Fruit fly (Drosophila melanogaster) whole organism, embryonic: Measurements from ENCODE around the gene Pcyt1.

Experiments used
- Bgb ChIP-seq: fragments of 200-800 bp; sonication (Bioruptor generic); IDR thresholded peaks from 2 replicates; pipeline ENCODE4 v1.3.6; 2022; ENCODE audit warnings: missing biosample characterization, missing genetic modification characterization; ENCODE audit not compliant: partially characterized antibody
- C15 ChIP-seq: fragments of 200-800 bp; sonication (Bioruptor generic); IDR thresholded peaks from 3 replicates; pipeline ENCODE4 v1.3.6; 2022; ENCODE audit warnings: missing biosample characterization, missing genetic modification characterization
- CG10321 ChIP-seq: fragments of 200-800 bp; sonication (Bioruptor generic); IDR thresholded peaks from 2 replicates; pipeline ENCODE4 v1.3.6; 2022; ENCODE audit warnings: missing biosample characterization, missing genetic modification characterization
- CG13287 ChIP-seq: fragments of 200-800 bp; sonication (Bioruptor generic); IDR thresholded peaks from 2 replicates; pipeline ENCODE4 v1.3.6; 2022; ENCODE audit warnings: missing biosample characterization, missing genetic modification characterization; ENCODE audit not compliant: partially characterized antibody
- CG15269 ChIP-seq: fragments of 200-800 bp; sonication (Bioruptor generic); optimal IDR thresholded peaks from 2 replicates; lab custom pipeline; 2018; ENCODE audit warnings: missing biosample characterization, mild to moderate bottlenecking, missing genetic modification characterization, moderate library complexity
- CG1603 ChIP-seq: fragments of 200-800 bp; sonication (Bioruptor generic); optimal IDR thresholded peaks from 2 replicates; lab custom pipeline; 2019; ENCODE audit warnings: missing biosample characterization, mild to moderate bottlenecking, missing genetic modification characterization, moderate library complexity
- CG1647 ChIP-seq: fragments of 200-800 bp; sonication (Bioruptor generic); optimal IDR thresholded peaks from 3 replicates; lab custom pipeline; 2016; ENCODE audit warnings: missing biosample characterization, missing genetic modification characterization
- CG17912 ChIP-seq: fragments of 200-800 bp; sonication (Bioruptor generic); optimal IDR thresholded peaks from 2 replicates; lab custom pipeline; 2018; ENCODE audit warnings: missing biosample characterization, mild to moderate bottlenecking, missing genetic modification characterization
- CG18476 ChIP-seq: fragments of 200-800 bp; sonication (Bioruptor generic); optimal IDR thresholded peaks from 2 replicates; lab custom pipeline; 2016; ENCODE audit warnings: missing biosample characterization, mild to moderate bottlenecking, missing genetic modification characterization
- CG18599 ChIP-seq: fragments of 200-800 bp; sonication (Bioruptor generic); optimal IDR thresholded peaks from 3 replicates; lab custom pipeline; 2017; ENCODE audit warnings: missing biosample characterization, missing genetic modification characterization, mild to moderate bottlenecking, moderate library complexity, missing genetic modification reagents
- CG30403 ChIP-seq: fragments of 200-800 bp; sonication (Bioruptor generic); optimal IDR thresholded peaks from 3 replicates; lab custom pipeline; 2016; ENCODE audit warnings: missing biosample characterization, missing genetic modification characterization
- CG30431 ChIP-seq: fragments of 200-800 bp; sonication (Bioruptor generic); optimal IDR thresholded peaks from 2 replicates; lab custom pipeline; 2017; ENCODE audit warnings: missing biosample characterization, missing genetic modification characterization
- CG4360 ChIP-seq: fragments of 200-800 bp; sonication (Bioruptor generic); IDR thresholded peaks from 2 replicates; pipeline ENCODE4 v1.3.6; 2022; ENCODE audit warnings: missing biosample characterization, missing genetic modification characterization
- CG4404 ChIP-seq: fragments of 200-800 bp; sonication (Bioruptor generic); IDR thresholded peaks from 2 replicates; pipeline ENCODE4 v1.3.6; 2022; ENCODE audit warnings: missing biosample characterization, missing genetic modification characterization
- CG7928 ChIP-seq: fragments of 200-800 bp; sonication (Bioruptor generic); optimal IDR thresholded peaks from 2 replicates; lab custom pipeline; 2017; ENCODE audit warnings: missing biosample characterization, mild to moderate bottlenecking, missing genetic modification characterization
- CG9215 ChIP-seq: fragments of 200-800 bp; sonication (Bioruptor generic); IDR thresholded peaks from 2 replicates; pipeline ENCODE4 v1.3.6; 2022; ENCODE audit warnings: missing biosample characterization, missing genetic modification characterization
- CG9932 ChIP-seq: fragments of 200-800 bp; sonication (Bioruptor generic); IDR thresholded peaks from 2 replicates; pipeline ENCODE4 v1.3.6; 2022; ENCODE audit warnings: missing biosample characterization, missing genetic modification characterization
- Dref ChIP-seq: fragments of 200-800 bp; sonication (Bioruptor generic); IDR thresholded peaks from 2 replicates; pipeline ENCODE4 v1.3.6; 2022; ENCODE audit warnings: missing biosample characterization, missing genetic modification characterization
- Hr39 ChIP-seq: fragments of >200 bp; optimal IDR thresholded peaks from 2 replicates; lab custom pipeline; 2017
- Hr51 ChIP-seq, 2 experiments: fragments of 200-800 bp; sonication (Bioruptor generic); optimal IDR thresholded peaks; 2 replicates in 1 of 2; 3 replicates in 1 of 2; lab custom pipeline; 2016 to 2018; ENCODE audit warnings: missing biosample characterization in 2 of 2, missing genetic modification characterization in 2 of 2, mild to moderate bottlenecking in 1 of 2, moderate library complexity in 1 of 2
- cas ChIP-seq: fragments of 200-800 bp; sonication (Bioruptor generic); IDR thresholded peaks from 2 replicates; pipeline ENCODE4 v1.3.6; 2022; ENCODE audit warnings: missing biosample characterization, missing genetic modification characterization
- chinmo ChIP-seq: fragments of 200-800 bp; sonication (Bioruptor generic); IDR thresholded peaks from 4 replicates; pipeline ENCODE4 v1.3.6; 2022; ENCODE audit warnings: missing biosample characterization, missing genetic modification characterization; ENCODE audit not compliant: partially characterized antibody
- chm ChIP-seq: fragments of 200-800 bp; sonication (Bioruptor generic); IDR thresholded peaks from 2 replicates; pipeline ENCODE4 v1.3.6; 2022; ENCODE audit warnings: missing biosample characterization, missing genetic modification characterization
- ci ChIP-seq: fragments of 200-800 bp; sonication (Bioruptor generic); IDR thresholded peaks from 3 replicates; pipeline ENCODE4 v1.3.6; 2022; ENCODE audit warnings: missing biosample characterization, missing genetic modification characterization
- croc ChIP-seq: fragments of 200-800 bp; sonication (Bioruptor generic); conservative IDR thresholded peaks from 3 replicates; pipeline ENCODE4 v1.3.6; 2022; ENCODE audit warnings: missing biosample characterization, missing genetic modification characterization
- dmrt11E ChIP-seq: fragments of 200-800 bp; sonication (Bioruptor generic); optimal IDR thresholded peaks from 3 replicates; lab custom pipeline; 2018; ENCODE audit warnings: missing biosample characterization, mild to moderate bottlenecking, missing genetic modification characterization, moderate library complexity
- dysf ChIP-seq: fragments of 200-800 bp; sonication (Bioruptor generic); IDR thresholded peaks from 3 replicates; pipeline ENCODE4 v1.3.6; 2022; ENCODE audit warnings: missing biosample characterization, missing genetic modification characterization
- ftz-f1 ChIP-seq: fragments of 200-800 bp; sonication (Bioruptor generic); optimal IDR thresholded peaks from 2 replicates; lab custom pipeline; 2016; ENCODE audit warnings: missing biosample characterization, missing genetic modification characterization
- gce ChIP-seq: fragments of 200-800 bp; sonication (Bioruptor generic); IDR thresholded peaks from 3 replicates; pipeline ENCODE4 v1.3.6; 2022; ENCODE audit warnings: missing biosample characterization, missing genetic modification characterization
- gfzf ChIP-seq: fragments of 200-800 bp; sonication (Bioruptor generic); optimal IDR thresholded peaks from 2 replicates; lab custom pipeline; 2016; ENCODE audit warnings: missing biosample characterization, mild to moderate bottlenecking, missing genetic modification characterization, moderate library complexity
- grn ChIP-seq: fragments of 200-800 bp; sonication (Bioruptor generic); optimal IDR thresholded peaks from 3 replicates; lab custom pipeline; 2017; ENCODE audit warnings: missing biosample characterization, missing genetic modification characterization
- gsb-n ChIP-seq: fragments of 200-800 bp; sonication (Bioruptor generic); optimal IDR thresholded peaks from 3 replicates; lab custom pipeline; 2018; ENCODE audit warnings: missing biosample characterization, mild to moderate bottlenecking, missing genetic modification characterization
- hb ChIP-seq: fragments of 200-800 bp; sonication (Bioruptor generic); IDR thresholded peaks from 3 replicates; pipeline ENCODE4 v1.3.6; 2022; ENCODE audit warnings: missing biosample characterization, missing genetic modification characterization; ENCODE audit not compliant: partially characterized antibody
- lab ChIP-seq: fragments of 200-800 bp; sonication (Bioruptor generic); optimal IDR thresholded peaks from 3 replicates; lab custom pipeline; 2017; ENCODE audit warnings: missing biosample characterization, missing genetic modification characterization, mild to moderate bottlenecking, moderate library complexity, missing genetic modification reagents
- lbe ChIP-seq: fragments of 200-800 bp; sonication (Bioruptor generic); optimal IDR thresholded peaks from 2 replicates; lab custom pipeline; 2016; ENCODE audit warnings: missing biosample characterization, mild to moderate bottlenecking, missing genetic modification characterization
- lilli ChIP-seq: fragments of 200-800 bp; sonication (Bioruptor generic); optimal IDR thresholded peaks from 3 replicates; lab custom pipeline; 2016; ENCODE audit warnings: missing biosample characterization, missing genetic modification characterization
- lola ChIP-seq, 3 experiments: fragments of >200 bp in 2 of 3; fragments of 200-800 bp in 1 of 3; sonication (Bioruptor generic) in 1 of 3; optimal IDR thresholded peaks; 2 replicates each; lab custom pipeline; 2017 to 2019; ENCODE audit warnings: missing biosample characterization in 3 of 3, missing genetic modification characterization in 3 of 3, mild to moderate bottlenecking in 1 of 3, moderate library complexity in 1 of 3
- lov ChIP-seq, 2 experiments: fragments of 200-800 bp in 1 of 2; fragments of >200 bp in 1 of 2; sonication (Bioruptor generic) in 1 of 2; IDR thresholded peaks in 1 of 2; optimal IDR thresholded peaks in 1 of 2; 2 replicates in 1 of 2; 3 replicates in 1 of 2; pipeline versions ENCODE4 v1.3.6 to Lab custom; 2017 to 2022; ENCODE audit warnings: missing biosample characterization in 1 of 2, missing genetic modification characterization in 1 of 2
- nau ChIP-seq: fragments of 200-800 bp; sonication (Bioruptor generic); optimal IDR thresholded peaks from 3 replicates; lab custom pipeline; 2017; ENCODE audit warnings: missing biosample characterization, mild to moderate bottlenecking, missing genetic modification characterization, missing genetic modification reagents
- onecut ChIP-seq: fragments of 200-800 bp; sonication (Bioruptor generic); IDR thresholded peaks from 2 replicates; pipeline ENCODE4 v1.3.6; 2022; ENCODE audit warnings: missing biosample characterization, missing genetic modification characterization
- pan ChIP-seq, 4 experiments: fragments of >200 bp in 3 of 4; fragments of 200-800 bp in 1 of 4; sonication (Bioruptor generic) in 1 of 4; optimal IDR thresholded peaks in 3 of 4; IDR thresholded peaks in 1 of 4; 2 replicates each; pipeline versions ENCODE4 v1.3.6 to Lab custom; 2017 to 2022; ENCODE audit warnings: missing biosample characterization in 2 of 4, missing genetic modification characterization in 2 of 4, mixed read lengths in 1 of 4
- salm ChIP-seq: fragments of 200-800 bp; sonication (Bioruptor generic); optimal IDR thresholded peaks from 2 replicates; lab custom pipeline; 2018; ENCODE audit warnings: missing biosample characterization, mild to moderate bottlenecking, missing genetic modification characterization
- sd ChIP-seq: fragments of 200-800 bp; sonication (Bioruptor generic); optimal IDR thresholded peaks from 3 replicates; lab custom pipeline; 2018; ENCODE audit warnings: missing biosample characterization, mild to moderate bottlenecking, missing genetic modification characterization, moderate library complexity
- sob ChIP-seq: fragments of 200-800 bp; sonication (Bioruptor generic); IDR thresholded peaks from 2 replicates; pipeline ENCODE4 v1.3.6; 2022; ENCODE audit warnings: missing biosample characterization, missing genetic modification characterization
- sqz ChIP-seq: fragments of 200-800 bp; sonication (Bioruptor generic); optimal IDR thresholded peaks from 3 replicates; lab custom pipeline; 2018; ENCODE audit warnings: missing biosample characterization, mild to moderate bottlenecking, missing genetic modification characterization
- tio ChIP-seq: fragments of 200-800 bp; sonication (Bioruptor generic); optimal IDR thresholded peaks from 2 replicates; lab custom pipeline; 2017; ENCODE audit warnings: missing biosample characterization, missing genetic modification characterization, inconsistent platforms
- unc-4 ChIP-seq: fragments of 200-800 bp; sonication (Bioruptor generic); IDR thresholded peaks from 2 replicates; pipeline ENCODE4 v1.3.6; 2022; ENCODE audit warnings: missing biosample characterization, missing genetic modification characterization; ENCODE audit not compliant: partially characterized antibody
- z ChIP-seq: fragments of 200-800 bp; sonication (Bioruptor generic); IDR thresholded peaks from 3 replicates; pipeline ENCODE4 v1.3.6; 2022; ENCODE audit warnings: missing biosample characterization, missing genetic modification characterization

Gene Pcyt1

DNA sequence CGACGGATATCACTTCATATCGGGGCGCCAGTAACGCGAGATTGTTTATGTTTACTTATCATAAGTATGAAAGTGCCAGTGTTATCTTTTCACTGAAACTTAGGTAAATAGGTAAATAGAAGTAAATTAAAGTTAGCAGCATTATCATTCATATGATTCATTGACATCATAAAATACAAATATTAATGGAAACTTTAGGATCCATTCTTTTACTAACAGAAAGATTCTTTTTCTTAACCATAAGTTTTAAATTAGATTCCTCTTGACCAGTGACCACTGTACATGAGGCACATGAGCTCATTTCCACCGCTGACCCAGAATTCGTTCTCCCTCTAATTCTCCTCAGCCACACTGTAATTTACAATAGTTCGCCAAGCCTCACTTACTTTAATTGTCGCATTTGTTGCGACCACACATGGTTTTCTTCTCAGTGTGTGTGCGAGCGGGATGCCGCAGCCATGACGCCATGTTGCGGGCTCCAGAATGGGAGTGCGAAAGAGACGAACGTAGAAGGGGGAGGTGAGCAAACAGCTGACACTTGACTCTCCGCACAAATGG, 32.6 kb downstream of the Pcyt1 start (continued):
- TF ChIP-seq Hr51 (GFP tag; optimal IDR thresholded peaks at IDR 0.05; lab: Kevin White, UChicago), result peak in 1 of 2 experiments; percentile 43
- TF ChIP-seq dysf (GFP tag; lab: Robert Waterston, UW), result peak; percentile 62; the same call in 2 of the 3 replicates
- TF ChIP-seq salm (tag; lab: Kevin White, UChicago), result no peak
- TF ChIP-seq chm (GFP tag; lab: Robert Waterston, UW), result no peak
- no peak for TF ChIP-seq tio
- 0 out of 2 replicates have a peak, but pooled peaks have one; percentile 52 for TF ChIP-seq sob (GFP tag; lab: Robert Waterston, UW)
- TF ChIP-seq ftz-f1, result peak; percentile 2
- TF ChIP-seq Bgb (GFP tag; lab: Robert Waterston, UW), result no peak
- TF ChIP-seq CG17912 (GFP tag; lab: Kevin White, UChicago), result no peak
- no peak for TF ChIP-seq gce
- TF ChIP-seq gfzf (GFP tag; lab: Kevin White, UChicago), result no peak
- TF ChIP-seq CG9932 (GFP tag; lab: Robert Waterston, UW), result no peak
- TF ChIP-seq hb (GFP tag; lab: Robert Waterston, UW), result no peak
- no peak for TF ChIP-seq gsb-n
- TF ChIP-seq grn (GFP tag; lab: Kevin White, UChicago), result peak; percentile 23
- TF ChIP-seq lbe (GFP tag; lab: Kevin White, UChicago), result no peak
- peak; percentile 9 for TF ChIP-seq sd (tag; lab: Kevin White, UChicago)
- TF ChIP-seq CG13287 (GFP tag; lab: Robert Waterston, UW), result no peak; the same call in 1 of the 2 replicates
- peak; percentile 43; the same call in 1 of the 3 replicates for TF ChIP-seq ci
- no peak for TF ChIP-seq chinmo (GFP tag; lab: Robert Waterston, UW)
- TF ChIP-seq Dref, result 0 out of 2 replicates have a peak, but pooled peaks have one; percentile 4
- no peak for TF ChIP-seq pan (optimal IDR thresholded peaks at IDR 0.05; lab: Kevin White, UChicago)
- TF ChIP-seq pan (GFP tag; optimal IDR thresholded peaks at IDR 0.05 in 1 of 2, IDR thresholded peaks at IDR 0.05 in 1 of 2), result peak in 1 of 2 experiments; percentile 56
- TF ChIP-seq CG1647 (GFP tag; lab: Kevin White, UChicago), result no peak
- no peak for TF ChIP-seq cas
- TF ChIP-seq lov (optimal IDR thresholded peaks at IDR 0.05; lab: Kevin White, UChicago), result no peak
- 0 out of 3 replicates have a peak, but pooled peaks have one; percentile 57 for TF ChIP-seq lov (GFP tag; IDR thresholded peaks at IDR 0.05; lab: Robert Waterston, UW)
- TF ChIP-seq lola (GFP tag; optimal IDR thresholded peaks at IDR 0.05; lab: Kevin White, UChicago), result no peak
- TF ChIP-seq CG10321 (GFP tag; lab: Robert Waterston, UW), result no peak
- peak; percentile 50 for TF ChIP-seq CG15269 (tag; lab: Kevin White, UChicago)
- no peak for TF ChIP-seq croc
- no peak for TF ChIP-seq CG4360 (GFP tag; lab: Robert Waterston, UW)
- no peak for TF ChIP-seq CG9215 (GFP tag; lab: Robert Waterston, UW)
- peak; percentile 76 for TF ChIP-seq lab (GFP tag; lab: Kevin White, UChicago)
- peak; percentile 39 for TF ChIP-seq lilli (GFP tag; lab: Kevin White, UChicago)
- TF ChIP-seq unc-4, result no peak
- no peak for TF ChIP-seq CG30431 (GFP tag; lab: Kevin White, UChicago)
- no peak for TF ChIP-seq C15 (GFP tag; lab: Robert Waterston, UW)
- TF ChIP-seq onecut (GFP tag; lab: Robert Waterston, UW), result peak; percentile 25; the same call in 1 of the 2 replicates
- TF ChIP-seq CG1603, result peak; percentile 24
- TF ChIP-seq CG7928 (GFP tag; lab: Kevin White, UChicago), result no peak
- TF ChIP-seq CG30403 (GFP tag; lab: Kevin White, UChicago), result peak; percentile 16
- TF ChIP-seq CG18476 (GFP tag; lab: Kevin White, UChicago), result peak; percentile 50
- no peak for TF ChIP-seq dmrt11E
- TF ChIP-seq Hr39 (lab: Kevin White, UChicago), result no peak
- TF ChIP-seq z (GFP tag; lab: Robert Waterston, UW), result no peak
- TF ChIP-seq sqz (GFP tag; lab: Kevin White, UChicago), result no peak
- no peak for TF ChIP-seq CG4404 (GFP tag; lab: Robert Waterston, UW)
- TF ChIP-seq nau (GFP tag; lab: Kevin White, UChicago), result peak; percentile 49
- peak; percentile 57 for TF ChIP-seq CG18599 (GFP tag; lab: Kevin White, UChicago)
